Worm (Caenorhabditis elegans): Measurements from ENCODE around the gene C55A6.6.
A peak's percentile ranks its signal among the peaks of the same experiment; 100 is the strongest.

C55A6.6 gene

DNA sequence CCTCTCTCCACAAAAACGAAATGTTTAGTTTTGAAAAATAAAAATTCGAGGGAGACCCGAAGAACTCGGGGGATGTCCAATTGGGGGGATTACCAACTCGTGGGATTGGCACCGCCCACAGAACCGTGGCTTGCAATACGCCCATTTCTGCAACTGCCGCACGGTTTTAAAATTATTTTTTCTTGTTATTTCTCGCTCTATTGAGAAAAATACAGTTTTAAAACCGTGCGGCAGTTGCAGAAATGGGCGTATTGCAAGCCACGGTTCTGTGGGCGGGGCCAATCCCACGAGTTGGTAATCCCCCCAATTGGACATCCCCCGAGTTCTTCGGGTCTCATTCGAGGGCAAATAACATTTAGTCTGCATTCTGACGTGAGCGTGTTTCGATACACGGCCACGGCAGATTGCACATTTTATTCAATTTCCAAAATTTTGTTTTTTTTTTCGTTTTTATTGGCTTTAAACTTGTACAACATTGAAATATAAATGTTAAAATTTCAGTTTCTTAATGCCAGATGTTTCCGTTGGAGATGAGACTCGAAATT, 9.6 kb downstream of the C55A6.6 start, which contains the start of the genes C55A6.1 and C55A6.10 (continued):
- TF ChIP-seq ttx-3 (tag; optimal IDR thresholded peaks at IDR 0.05) (peak; percentile 17), ref-2 (tag; optimal IDR thresholded peaks at IDR 0.05) (peak; percentile 88), C08G9.2 (tag; optimal IDR thresholded peaks at IDR 0.05) (peak; percentile 75), ceh-34 (tag; optimal IDR thresholded peaks at IDR 0.05) (peak; percentile 53), hlh-6 (tag; optimal IDR thresholded peaks at IDR 0.05) (peak; percentile 15), dmd-4 (tag; optimal IDR thresholded peaks at IDR 0.05; ENCODE audit: borderline replicate concordance) (peak; percentile 15), syd-9 (tag; optimal IDR thresholded peaks at IDR 0.05) (peak; percentile 36), ceh-6 (GFP tag; optimal IDR thresholded peaks at IDR 0.05) (peak; percentile 14), rnt-1 (tag; optimal IDR thresholded peaks at IDR 0.05) (peak; percentile 71), elt-2 (tag; optimal IDR thresholded peaks at IDR 0.05) (peak; percentile 36)

DNA sequence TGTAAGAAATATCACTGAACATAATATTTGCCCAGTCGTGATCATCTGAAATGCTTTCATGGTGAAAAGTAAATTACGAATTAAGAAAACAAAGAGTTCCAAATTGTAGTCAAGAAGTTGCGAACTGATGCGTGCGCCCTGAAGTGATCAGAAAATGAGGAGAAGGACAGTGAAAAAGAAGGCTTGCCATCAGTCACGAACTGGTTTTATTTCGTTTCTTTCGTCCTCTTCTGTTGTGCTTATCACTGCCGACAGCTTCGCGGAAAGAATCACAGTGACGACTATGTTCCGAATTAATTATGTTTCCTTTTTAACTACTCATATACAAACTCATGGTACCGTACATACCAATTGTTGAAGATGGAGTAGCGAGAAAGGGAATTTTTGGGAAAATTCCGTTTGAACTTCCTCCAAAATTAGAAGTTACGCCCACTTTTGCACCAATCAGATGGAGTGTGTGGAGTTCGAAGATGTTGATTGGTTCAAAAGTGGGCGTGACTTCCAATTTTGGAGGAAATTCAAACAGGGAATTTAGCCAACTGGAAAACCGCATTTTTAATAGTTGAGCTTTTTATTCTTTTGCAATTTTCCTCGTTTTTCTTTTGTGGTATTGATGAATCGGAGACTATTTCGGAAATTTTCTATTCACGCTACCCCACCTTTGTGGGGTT, 11.3 kb downstream of the C55A6.6 start, which contains the start of gene C55A6.12:
C55A6.12 (minus strand) TSS at position 51 of the 671 bp plus-strand sequence.
- TF ChIP-seq mec-3 (tag; optimal IDR thresholded peaks at IDR 0.05; ENCODE audit: borderline replicate concordance) (no peak), dve-1 (tag; optimal IDR thresholded peaks at IDR 0.05) (no peak), pat-9 (tag; optimal IDR thresholded peaks at IDR 0.05) (no peak), nfya-1 (tag; optimal IDR thresholded peaks at IDR 0.05) (peak; percentile 91), pax-1 (tag; optimal IDR thresholded peaks at IDR 0.05) (no peak), C38D4.7 (GFP tag; optimal IDR thresholded peaks at IDR 0.05) (no peak), zip-5 (tag; optimal IDR thresholded peaks at IDR 0.05) (no peak), K09A11.1 (tag; optimal IDR thresholded peaks at IDR 0.05; ENCODE audit: insufficient read depth) (no peak)

- TF ChIP-seq ceh-2 (tag; optimal IDR thresholded peaks at IDR 0.05) (no peak), ceh-6 (GFP tag; optimal IDR thresholded peaks at IDR 0.05) (no peak), C38D4.7 (GFP tag; optimal IDR thresholded peaks at IDR 0.05) (no peak), ceh-22 (tag; optimal IDR thresholded peaks at IDR 0.05) (no peak), elt-4 (tag; optimal IDR thresholded peaks at IDR 0.05) (no peak), ref-2 (tag; optimal IDR thresholded peaks at IDR 0.05) (no peak), sdc-2 (tag; optimal IDR thresholded peaks at IDR 0.05) (no peak)
Measured at ce11 chrV:11500980-11501379, 13.6 kb downstream of the C55A6.6 start.

ce11 chrV:11499786-11500185, 14.8 kb downstream of the C55A6.6 start:
- TF ChIP-seq tbx-2 (tag; optimal IDR thresholded peaks at IDR 0.05) (no peak), fkh-6 (tag; optimal IDR thresholded peaks at IDR 0.05) (no peak), nhr-232 (tag; optimal IDR thresholded peaks at IDR 0.05) (no peak), hlh-13 (GFP tag; optimal IDR thresholded peaks at IDR 0.05) (no peak), ceh-19 (GFP tag; optimal IDR thresholded peaks at IDR 0.05) (no peak), nhr-11 (tag; optimal IDR thresholded peaks at IDR 0.05) (no peak), ztf-16 (tag; optimal IDR thresholded peaks at IDR 0.05) (no peak), ceh-22 (tag; optimal IDR thresholded peaks at IDR 0.05) (no peak), ceh-30 (tag; optimal IDR thresholded peaks at IDR 0.05) (no peak), hlh-6 (tag; optimal IDR thresholded peaks at IDR 0.05) (no peak), C08G9.2 (tag; optimal IDR thresholded peaks at IDR 0.05) (no peak), ceh-14 (tag; optimal IDR thresholded peaks at IDR 0.05) (no peak), hlh-15 (tag; optimal IDR thresholded peaks at IDR 0.05) (no peak), ama-1 (optimal IDR thresholded peaks at IDR 0.05) (no peak), ttx-3 (tag; optimal IDR thresholded peaks at IDR 0.05) (no peak), Y22D7AL.16 (tag; optimal IDR thresholded peaks at IDR 0.05) (no peak), lim-6 (tag; optimal IDR thresholded peaks at IDR 0.05) (no peak)
